Worm (Caenorhabditis elegans) whole organism, early embryonic: Measurements from ENCODE around the gene F47G3.4.

Experiments used
- B0310.2 ChIP-seq: sonication (generic microtip); optimal IDR thresholded peaks from 2 replicates; lab custom pipeline; 2016; ENCODE audit warnings: mild to moderate bottlenecking, missing genetic modification characterization, missing compliant biosample characterization
- F13C5.2 ChIP-seq: sonication (generic microtip); optimal IDR thresholded peaks from 2 replicates; lab custom pipeline; 2017; ENCODE audit warnings: mild to moderate bottlenecking, missing genetic modification characterization, inconsistent platforms, missing compliant biosample characterization
- aly-1 ChIP-seq: sonication (generic microtip); optimal IDR thresholded peaks from 2 replicates; lab custom pipeline; 2016; ENCODE audit warnings: missing genetic modification characterization, missing compliant biosample characterization
- ama-1 ChIP-seq: fragments of 150-350 bp; optimal IDR thresholded peaks from 2 replicates; lab custom pipeline; 2014
- ceh-13 ChIP-seq: fragments of 200-800 bp; sonication (Bioruptor generic); optimal IDR thresholded peaks from 2 replicates; lab custom pipeline; 2018; ENCODE audit warnings: mild to moderate bottlenecking, missing genetic modification characterization, missing compliant biosample characterization
- ceh-36 ChIP-seq: sonication (generic microtip); optimal IDR thresholded peaks from 2 replicates; lab custom pipeline; 2016; ENCODE audit warnings: missing genetic modification characterization, inconsistent platforms, missing compliant biosample characterization
- ets-7 ChIP-seq: sonication (generic microtip); optimal IDR thresholded peaks from 2 replicates; lab custom pipeline; 2016; ENCODE audit warnings: missing genotype, missing genetic modification characterization, missing compliant biosample characterization
- flt-1 ChIP-seq: fragments of 200-800 bp; sonication (Bioruptor generic); IDR thresholded peaks from 2 replicates; pipeline ENCODE4 v1.3.6; 2022; ENCODE audit warnings: missing genetic modification characterization, missing compliant biosample characterization
- hmbx-1 ChIP-seq: sonication (generic microtip); optimal IDR thresholded peaks from 2 replicates; lab custom pipeline; 2016; ENCODE audit warnings: mild to moderate bottlenecking, missing genetic modification characterization, missing compliant biosample characterization
- hmg-4 ChIP-seq: fragments of 200-800 bp; sonication (Bioruptor generic); optimal IDR thresholded peaks from 2 replicates; lab custom pipeline; 2018; ENCODE audit warnings: mild to moderate bottlenecking, missing genetic modification characterization, missing compliant biosample characterization
- hnd-1 ChIP-seq: sonication (generic microtip); optimal IDR thresholded peaks from 2 replicates; lab custom pipeline; 2016; ENCODE audit warnings: missing genetic modification characterization, missing compliant biosample characterization
- pes-1 ChIP-seq: fragments of 200-800 bp; sonication (Bioruptor generic); IDR thresholded peaks from 2 replicates; pipeline ENCODE4 v1.3.6; 2022; ENCODE audit warnings: missing genetic modification reagents, missing genetic modification characterization, missing compliant biosample characterization
- scrt-1 ChIP-seq: fragments of 200-800 bp; sonication (Bioruptor generic); IDR thresholded peaks from 2 replicates; pipeline ENCODE4 v1.3.6; 2022; ENCODE audit warnings: missing genetic modification characterization, missing compliant biosample characterization
- sea-1 ChIP-seq: fragments of 200-800 bp; sonication (Bioruptor generic); conservative IDR thresholded peaks from 2 replicates; pipeline ENCODE4 v1.3.6; 2022; ENCODE audit warnings: missing genetic modification characterization, missing compliant biosample characterization
- tbx-11 ChIP-seq: fragments of 200-800 bp; sonication (Bioruptor generic); IDR thresholded peaks from 2 replicates; pipeline ENCODE4 v1.3.6; 2022; ENCODE audit warnings: missing genetic modification characterization, missing compliant biosample characterization
- tbx-37 ChIP-seq: fragments of 200-800 bp; sonication (Bioruptor generic); conservative IDR thresholded peaks from 2 replicates; pipeline ENCODE4 v1.3.6; 2022; ENCODE audit warnings: missing genetic modification reagents, missing genetic modification characterization, missing compliant biosample characterization
- tra-4 ChIP-seq: sonication (generic microtip); optimal IDR thresholded peaks from 2 replicates; lab custom pipeline; 2017; ENCODE audit warnings: missing genetic modification characterization, missing compliant biosample characterization

Gene F47G3.4

DNA sequence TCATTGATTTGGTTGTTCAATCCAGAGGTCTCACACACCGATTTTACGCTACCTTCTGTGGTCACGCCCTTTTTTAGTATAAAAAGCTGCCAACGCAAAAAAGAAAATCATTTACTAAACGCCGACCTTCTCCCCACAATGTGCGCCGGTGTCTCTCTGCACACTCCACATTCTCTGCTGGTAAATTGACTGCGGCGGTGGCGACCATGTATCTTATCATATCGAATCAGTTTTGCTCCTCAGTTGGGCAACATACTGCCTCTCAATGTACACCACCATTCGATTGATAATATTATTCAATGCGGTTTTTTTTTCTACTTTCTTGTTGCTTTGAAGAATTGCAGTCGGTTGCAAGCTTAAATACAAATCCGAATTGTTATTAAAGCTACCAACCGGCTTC lies 9.2 kb upstream of the F47G3.4 start:
- TF ChIP-seq ets-7 (tag; lab: Kevin White, UChicago): no peak
- no peak for TF ChIP-seq ceh-13
- no peak for TF ChIP-seq tbx-11
- no peak for TF ChIP-seq pes-1
- no peak for TF ChIP-seq tra-4 (tag; lab: Kevin White, UChicago)
- TF ChIP-seq F13C5.2 (tag; lab: Kevin White, UChicago): no peak
- no peak for TF ChIP-seq hmbx-1 (tag; lab: Kevin White, UChicago)
- TF ChIP-seq flt-1 (GFP tag; lab: Robert Waterston, UW): no peak
- TF ChIP-seq hmg-4 (GFP tag; lab: Kevin White, UChicago): no peak
- TF ChIP-seq hnd-1 (tag; lab: Kevin White, UChicago): no peak
- TF ChIP-seq sea-1 (GFP tag; lab: Robert Waterston, UW): no peak
- no peak for TF ChIP-seq ceh-36 (tag; lab: Kevin White, UChicago)
- TF ChIP-seq ama-1 (lab: Kevin White, UChicago): no peak
- no peak for TF ChIP-seq tbx-37 (GFP tag; lab: Robert Waterston, UW)
- TF ChIP-seq B0310.2: no peak
- no peak for TF ChIP-seq scrt-1 (GFP tag; lab: Robert Waterston, UW)
- no peak for TF ChIP-seq aly-1

DNA sequence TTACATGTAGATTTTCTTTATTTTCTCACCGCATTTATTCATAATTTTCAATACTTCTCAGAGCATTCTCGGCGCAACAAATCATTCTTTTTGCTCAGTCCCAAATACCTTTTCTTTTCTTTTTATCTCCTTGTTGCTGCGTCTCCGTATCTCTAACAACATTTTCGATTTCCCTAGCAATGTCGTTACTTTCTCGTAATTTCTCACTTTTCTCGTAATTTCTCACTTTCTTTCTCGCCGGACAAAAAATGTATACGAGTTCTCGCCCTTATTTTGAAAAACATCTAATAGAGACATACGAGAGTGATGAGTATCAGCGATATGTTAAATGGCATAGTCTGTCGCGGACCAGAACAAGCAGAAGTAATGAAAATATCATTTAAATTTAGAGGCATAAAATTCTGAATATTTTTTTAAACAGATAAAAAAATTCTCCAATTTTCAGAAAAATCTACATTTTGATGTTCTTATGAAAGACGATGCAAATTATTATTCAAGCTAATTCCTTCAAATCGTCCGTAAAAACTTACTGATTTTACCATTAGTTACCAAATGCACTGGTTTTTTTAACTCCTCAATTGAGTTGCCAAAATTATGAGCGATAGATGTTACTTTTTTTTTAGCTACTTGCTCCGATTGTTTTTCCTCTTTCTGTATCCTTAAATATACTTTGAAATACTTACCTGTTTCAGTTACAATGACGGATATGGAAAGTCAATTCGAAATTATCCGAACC lies 5.9 kb upstream of the F47G3.4 start, which contains the start of gene F47G3.3:
TSS of gene F47G3.3 (plus strand) at position 686 of the 736 bp plus-strand sequence.
- TF ChIP-seq scrt-1 (GFP tag; lab: Robert Waterston, UW) (no peak), ceh-13 (no peak), ceh-36 (tag; lab: Kevin White, UChicago) (no peak), F13C5.2 (tag; lab: Kevin White, UChicago) (no peak), hmg-4 (GFP tag; lab: Kevin White, UChicago) (no peak), B0310.2 (no peak), hnd-1 (tag; lab: Kevin White, UChicago) (no peak), tbx-11 (no peak), sea-1 (GFP tag; lab: Robert Waterston, UW) (no peak), pes-1 (no peak), ama-1 (lab: Kevin White, UChicago) (no peak), flt-1 (GFP tag; lab: Robert Waterston, UW) (no peak), tbx-37 (GFP tag; lab: Robert Waterston, UW) (no peak), hmbx-1 (tag; lab: Kevin White, UChicago) (no peak), tra-4 (tag; lab: Kevin White, UChicago) (no peak), aly-1 (no peak), ets-7 (tag; lab: Kevin White, UChicago) (no peak)

ce11 chrX:2380818-2381217 lies 564 bp upstream of the F47G3.4 start:
- TF ChIP-seq hmg-4 (GFP tag; lab: Kevin White, UChicago) (no peak), ceh-36 (tag; lab: Kevin White, UChicago) (no peak), tbx-11 (no peak), F13C5.2 (tag; lab: Kevin White, UChicago) (no peak), aly-1 (no peak), tbx-37 (GFP tag; lab: Robert Waterston, UW) (no peak), scrt-1 (GFP tag; lab: Robert Waterston, UW) (no peak), hmbx-1 (tag; lab: Kevin White, UChicago) (no peak), B0310.2 (no peak), ceh-13 (no peak), flt-1 (GFP tag; lab: Robert Waterston, UW) (no peak), tra-4 (tag; lab: Kevin White, UChicago) (no peak), ama-1 (lab: Kevin White, UChicago) (no peak), ets-7 (tag; lab: Kevin White, UChicago) (no peak), hnd-1 (tag; lab: Kevin White, UChicago) (no peak), pes-1 (no peak), sea-1 (GFP tag; lab: Robert Waterston, UW) (no peak)

DNA sequence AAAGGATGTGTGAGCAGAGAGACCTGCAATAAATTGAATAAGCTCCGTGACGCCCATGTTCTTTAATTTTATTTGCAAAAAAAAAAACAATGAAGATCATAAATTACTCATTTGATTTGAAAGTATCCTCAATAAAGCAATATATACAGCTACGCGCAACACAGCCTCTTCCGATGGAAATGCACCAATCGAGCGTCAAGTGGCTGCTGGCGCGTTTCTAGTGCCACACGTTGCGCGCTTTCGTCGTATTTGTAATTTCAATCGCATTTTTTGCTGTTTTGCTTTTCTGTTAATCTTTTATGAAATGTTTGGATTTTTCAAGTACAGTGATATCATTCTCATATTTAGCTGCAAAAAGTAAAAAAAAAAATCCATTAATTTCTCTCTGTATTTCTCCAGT lies 845 bp downstream of the F47G3.4 start:
- TF ChIP-seq ceh-36 (tag; lab: Kevin White, UChicago) (no peak), F13C5.2 (tag; lab: Kevin White, UChicago) (peak; percentile 27)

- TF ChIP-seq ceh-13 (no peak), flt-1 (GFP tag; lab: Robert Waterston, UW) (no peak), tra-4 (tag; lab: Kevin White, UChicago) (no peak), hmbx-1 (tag; lab: Kevin White, UChicago) (no peak), aly-1 (no peak), pes-1 (no peak), ets-7 (tag; lab: Kevin White, UChicago) (no peak), ama-1 (lab: Kevin White, UChicago) (no peak), tbx-37 (GFP tag; lab: Robert Waterston, UW) (no peak), tbx-11 (no peak), scrt-1 (GFP tag; lab: Robert Waterston, UW) (no peak), hnd-1 (tag; lab: Kevin White, UChicago) (no peak), F13C5.2 (tag; lab: Kevin White, UChicago) (no peak), ceh-36 (tag; lab: Kevin White, UChicago) (no peak)
Measured at ce11 chrX:2385453-2385852, 4.1 kb downstream of the F47G3.4 start, which contains the start of gene F47G3.1. Gene F47G3.1 (plus strand): TSS chrX:2385753.

DNA sequence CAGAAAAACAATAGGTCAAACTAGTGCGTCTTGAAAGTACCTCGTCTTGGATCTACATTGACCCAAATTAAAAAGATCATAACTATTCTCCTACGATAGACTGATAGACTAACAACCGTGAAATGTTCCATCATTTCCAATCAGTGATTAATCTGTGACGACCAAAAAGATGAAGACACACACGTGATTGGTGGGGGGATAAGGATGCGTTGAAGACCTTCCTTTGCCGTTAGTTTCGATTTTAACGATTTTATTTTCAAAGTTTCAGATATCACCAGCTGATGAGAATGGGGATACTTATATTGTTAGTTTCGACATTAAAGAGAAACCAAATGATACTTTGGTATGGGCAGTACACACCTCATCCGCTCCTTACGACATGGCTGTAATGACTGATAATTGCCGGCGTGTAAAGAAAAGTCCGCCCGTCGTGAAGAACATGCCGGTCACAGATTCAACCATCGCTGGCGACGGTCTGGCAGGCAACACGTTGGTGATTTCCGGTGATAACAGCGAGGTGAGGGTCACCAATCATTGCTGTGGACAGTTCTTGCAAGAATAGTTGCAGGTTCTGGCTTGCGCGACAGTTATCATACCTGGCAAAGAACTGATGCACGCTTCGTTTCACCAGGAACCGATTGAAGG lies 5.7 kb downstream of the F47G3.4 start:
- TF ChIP-seq F13C5.2 (tag; lab: Kevin White, UChicago) (no peak), sea-1 (GFP tag; lab: Robert Waterston, UW) (no peak), hmbx-1 (tag; lab: Kevin White, UChicago) (no peak), flt-1 (GFP tag; lab: Robert Waterston, UW) (no peak), pes-1 (no peak), tbx-11 (no peak), ets-7 (tag; lab: Kevin White, UChicago) (no peak), B0310.2 (no peak), tbx-37 (GFP tag; lab: Robert Waterston, UW) (no peak), aly-1 (no peak), hnd-1 (tag; lab: Kevin White, UChicago) (no peak), tra-4 (tag; lab: Kevin White, UChicago) (no peak), hmg-4 (GFP tag; lab: Kevin White, UChicago) (no peak), ama-1 (lab: Kevin White, UChicago) (no peak), scrt-1 (GFP tag; lab: Robert Waterston, UW) (no peak)
